Fruit fly (Drosophila melanogaster): ENCODE data around the gene CG5890.

DNA sequence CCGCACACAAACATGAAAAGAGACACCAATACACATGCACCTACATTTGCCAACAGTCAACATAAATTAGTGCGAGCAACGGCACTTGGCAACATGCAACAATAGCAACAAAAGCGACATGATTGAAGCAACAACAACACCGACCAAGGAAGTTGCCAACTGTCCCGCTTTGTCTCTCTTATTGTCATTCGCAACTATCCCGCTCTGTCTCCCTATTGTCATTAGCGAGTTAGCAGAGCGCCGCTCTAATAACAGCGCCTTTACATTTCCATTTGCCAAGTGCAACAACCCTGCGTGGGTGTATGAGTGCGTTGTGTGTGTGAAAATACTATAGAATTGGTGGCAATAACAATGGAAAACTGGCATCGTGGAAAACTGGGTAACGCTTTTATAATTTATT lies 27.9 kb downstream of the CG5890 start:
- no peak for TF ChIP-seq CG8478 (optimal IDR thresholded peaks at IDR 0.05)
- no peak for TF ChIP-seq Dll (optimal IDR thresholded peaks at IDR 0.05)
- TF ChIP-seq pan (optimal IDR thresholded peaks at IDR 0.05): no peak
- no peak for TF ChIP-seq psq (optimal IDR thresholded peaks at IDR 0.05)
- TF ChIP-seq usp (GFP tag; optimal IDR thresholded peaks at IDR 0.05): no peak
- peak in 1 of 2 experiments; percentile 90 for TF ChIP-seq EcR (GFP tag; optimal IDR thresholded peaks at IDR 0.05)

All from whole organism.